Fruit fly (Drosophila melanogaster) whole organism, embryonic: ENCODE results near the gene CHES-1-like.

ENCODE experiments used
- CG10979 ChIP-seq: fragments of 200-800 bp; sonication (Bioruptor generic); optimal IDR thresholded peaks from 2 replicates; lab custom pipeline; 2018; ENCODE audit warnings: missing biosample characterization, mild to moderate bottlenecking, missing genetic modification characterization, moderate library complexity
- CG11456 ChIP-seq: fragments of 200-800 bp; sonication (Bioruptor generic); IDR thresholded peaks from 3 replicates; pipeline ENCODE4 v1.3.6; 2022; ENCODE audit warnings: missing biosample characterization, missing genetic modification characterization
- CG13287 ChIP-seq: fragments of 200-800 bp; sonication (Bioruptor generic); IDR thresholded peaks from 2 replicates; pipeline ENCODE4 v1.3.6; 2022; ENCODE audit warnings: missing biosample characterization, missing genetic modification characterization; ENCODE audit not compliant: partially characterized antibody
- CG14441 ChIP-seq: fragments of 200-800 bp; sonication (Bioruptor generic); IDR thresholded peaks from 2 replicates; pipeline ENCODE4 v1.3.6; 2022; ENCODE audit warnings: missing biosample characterization, missing genetic modification characterization
- CG1602 ChIP-seq: fragments of 200-800 bp; sonication (Bioruptor generic); optimal IDR thresholded peaks from 3 replicates; lab custom pipeline; 2016; ENCODE audit warnings: missing biosample characterization, missing genetic modification characterization
- CG1603 ChIP-seq: fragments of 200-800 bp; sonication (Bioruptor generic); optimal IDR thresholded peaks from 2 replicates; lab custom pipeline; 2019; ENCODE audit warnings: missing biosample characterization, mild to moderate bottlenecking, missing genetic modification characterization, moderate library complexity
- CG1647 ChIP-seq: fragments of 200-800 bp; sonication (Bioruptor generic); optimal IDR thresholded peaks from 3 replicates; lab custom pipeline; 2016; ENCODE audit warnings: missing biosample characterization, missing genetic modification characterization
- CG2120 ChIP-seq: fragments of 200-800 bp; sonication (Bioruptor generic); optimal IDR thresholded peaks from 3 replicates; lab custom pipeline; 2016; ENCODE audit warnings: missing biosample characterization, missing genetic modification characterization
- CG3163 ChIP-seq: fragments of 200-800 bp; sonication (Bioruptor generic); optimal IDR thresholded peaks from 3 replicates; lab custom pipeline; 2016; ENCODE audit warnings: missing biosample characterization, missing genetic modification characterization
- CG42726 ChIP-seq: fragments of 200-800 bp; sonication (Bioruptor generic); IDR thresholded peaks from 2 replicates; pipeline ENCODE4 v1.3.6; 2022; ENCODE audit warnings: missing biosample characterization, missing genetic modification characterization; ENCODE audit not compliant: partially characterized antibody
- CG6654 ChIP-seq: fragments of 200-800 bp; sonication (Bioruptor generic); optimal IDR thresholded peaks from 2 replicates; lab custom pipeline; 2017; ENCODE audit warnings: missing biosample characterization, mild to moderate bottlenecking, missing genetic modification characterization
- CG6683 ChIP-seq: fragments of 200-800 bp; sonication (Bioruptor generic); optimal IDR thresholded peaks from 2 replicates; lab custom pipeline; 2017; ENCODE audit warnings: missing biosample characterization, mild to moderate bottlenecking, missing genetic modification characterization, missing genetic modification reagents
- CG6689 ChIP-seq: fragments of 200-800 bp; sonication (Bioruptor generic); IDR thresholded peaks from 2 replicates; pipeline ENCODE4 v1.3.6; 2022; ENCODE audit warnings: missing biosample characterization, missing genetic modification characterization
- CG8281 ChIP-seq: fragments of 200-800 bp; sonication (Bioruptor generic); optimal IDR thresholded peaks from 2 replicates; lab custom pipeline; 2018; ENCODE audit warnings: missing biosample characterization, mild to moderate bottlenecking, missing genetic modification characterization, moderate library complexity
- CHES-1-like ChIP-seq: fragments of 200-800 bp; sonication (Bioruptor generic); optimal IDR thresholded peaks from 2 replicates; lab custom pipeline; 2016; ENCODE audit warnings: missing biosample characterization, missing genetic modification characterization
- Chrac-16 ChIP-seq: fragments of 200-800 bp; sonication (Bioruptor generic); optimal IDR thresholded peaks from 3 replicates; lab custom pipeline; 2016; ENCODE audit warnings: missing biosample characterization, missing genetic modification characterization
- CoRest ChIP-seq: fragments of 200-800 bp; sonication (Bioruptor generic); optimal IDR thresholded peaks from 3 replicates; lab custom pipeline; 2018; ENCODE audit warnings: missing biosample characterization, mild to moderate bottlenecking, missing genetic modification characterization, moderate library complexity
- Dll ChIP-seq: fragments of 200-800 bp; sonication (Bioruptor generic); IDR thresholded peaks from 4 replicates; pipeline ENCODE4 v1.3.6; 2022; ENCODE audit warnings: missing biosample characterization, missing genetic modification characterization; ENCODE audit not compliant: partially characterized antibody
- Drgx ChIP-seq: fragments of 200-800 bp; sonication (Bioruptor generic); IDR thresholded peaks from 2 replicates; pipeline ENCODE4 v1.3.6; 2022; ENCODE audit warnings: missing biosample characterization, missing genetic modification characterization
- E2f2 ChIP-seq: fragments of 200-800 bp; sonication (Bioruptor generic); IDR thresholded peaks from 2 replicates; pipeline ENCODE4 v1.3.6; 2022; ENCODE audit warnings: missing biosample characterization, missing genetic modification characterization
- Ets65A ChIP-seq: fragments of 200-800 bp; sonication (Bioruptor generic); peaks from one replicate; lab custom pipeline; 2016; ENCODE audit warnings: missing biosample characterization, missing genetic modification characterization
- Fer1 ChIP-seq: fragments of 200-800 bp; sonication (Bioruptor generic); optimal IDR thresholded peaks from 2 replicates; lab custom pipeline; 2017; ENCODE audit warnings: missing biosample characterization, mild to moderate bottlenecking, missing genetic modification characterization
- Fer3 ChIP-seq: fragments of 200-800 bp; sonication (Bioruptor generic); optimal IDR thresholded peaks from 2 replicates; lab custom pipeline; 2018; ENCODE audit warnings: missing biosample characterization, mild to moderate bottlenecking, missing genetic modification characterization, moderate library complexity
- H2.0 ChIP-seq: fragments of 200-800 bp; sonication (Bioruptor generic); IDR thresholded peaks from 2 replicates; pipeline ENCODE4 v1.3.6; 2022; ENCODE audit warnings: missing biosample characterization, missing genetic modification characterization
- HmgD ChIP-seq: fragments of 200-800 bp; sonication (Bioruptor generic); optimal IDR thresholded peaks from 3 replicates; lab custom pipeline; 2016; ENCODE audit warnings: missing biosample characterization, missing genetic modification characterization
- Hmr ChIP-seq: fragments of 200-800 bp; sonication (Bioruptor generic); optimal IDR thresholded peaks from 3 replicates; lab custom pipeline; 2017; ENCODE audit warnings: mild to moderate bottlenecking, missing biosample characterization, missing genetic modification reagents, missing genetic modification characterization
- Hr51 ChIP-seq, 2 experiments: fragments of 200-800 bp; sonication (Bioruptor generic); optimal IDR thresholded peaks; 2 replicates in 1 of 2; 3 replicates in 1 of 2; lab custom pipeline; 2016 to 2018; ENCODE audit warnings: missing biosample characterization in 2 of 2, missing genetic modification characterization in 2 of 2, mild to moderate bottlenecking in 1 of 2, moderate library complexity in 1 of 2
- Med ChIP-seq: fragments of 200-800 bp; sonication (Bioruptor generic); peaks from one replicate; lab custom pipeline; 2016; ENCODE audit warnings: missing biosample characterization, missing genetic modification characterization, mild to moderate bottlenecking, inconsistent platforms, moderate library complexity
- Ptx1 ChIP-seq: fragments of 200-800 bp; sonication (Bioruptor generic); IDR thresholded peaks from 2 replicates; pipeline ENCODE4 v1.3.6; 2022; ENCODE audit warnings: missing biosample characterization, missing genetic modification characterization
- Sox100B ChIP-seq: fragments of 200-800 bp; sonication (Bioruptor generic); optimal IDR thresholded peaks from 3 replicates; lab custom pipeline; 2018; ENCODE audit warnings: missing biosample characterization, mild to moderate bottlenecking, missing genetic modification characterization
- Xbp1 ChIP-seq: fragments of 200-800 bp; sonication (Bioruptor generic); optimal IDR thresholded peaks from 3 replicates; lab custom pipeline; 2016; ENCODE audit warnings: missing biosample characterization, mild to moderate bottlenecking, missing genetic modification characterization
- amos ChIP-seq: fragments of 200-800 bp; sonication (Bioruptor generic); IDR thresholded peaks from 2 replicates; pipeline ENCODE4 v1.3.6; 2022; ENCODE audit warnings: missing biosample characterization, missing genetic modification characterization; ENCODE audit not compliant: partially characterized antibody
- ara ChIP-seq: fragments of 200-800 bp; sonication (Bioruptor generic); IDR thresholded peaks from 2 replicates; pipeline ENCODE4 v1.3.6; 2022; ENCODE audit warnings: missing biosample characterization, missing genetic modification characterization
- bab2 ChIP-seq: fragments of 200-800 bp; sonication (Bioruptor generic); optimal IDR thresholded peaks from 2 replicates; lab custom pipeline; 2016; ENCODE audit warnings: missing biosample characterization, missing genetic modification characterization
- corto ChIP-seq: fragments of 200-800 bp; sonication (Bioruptor generic); optimal IDR thresholded peaks from 2 replicates; lab custom pipeline; 2016; ENCODE audit warnings: missing biosample characterization, mild to moderate bottlenecking, missing genetic modification characterization, moderate library complexity
- dpn ChIP-seq, 2 experiments: fragments of 200-800 bp; sonication (Bioruptor generic); optimal IDR thresholded peaks; 3 replicates each; lab custom pipeline; 2016; ENCODE audit warnings: missing biosample characterization in 2 of 2, missing genetic modification characterization in 2 of 2
- emc ChIP-seq: fragments of 200-800 bp; sonication (Bioruptor generic); optimal IDR thresholded peaks from 2 replicates; lab custom pipeline; 2016; ENCODE audit warnings: missing biosample characterization, missing genetic modification characterization
- gfzf ChIP-seq: fragments of 200-800 bp; sonication (Bioruptor generic); optimal IDR thresholded peaks from 2 replicates; lab custom pipeline; 2016; ENCODE audit warnings: missing biosample characterization, mild to moderate bottlenecking, missing genetic modification characterization, moderate library complexity
- grau ChIP-seq: fragments of 200-800 bp; optimal IDR thresholded peaks from 3 replicates; lab custom pipeline; 2019; ENCODE audit warnings: missing biosample characterization, mild to moderate bottlenecking, missing genetic modification characterization, moderate library complexity
- jigr1 ChIP-seq: fragments of 200-800 bp; sonication (Bioruptor generic); IDR thresholded peaks from 3 replicates; pipeline ENCODE4 v1.3.6; 2022; ENCODE audit warnings: missing biosample characterization, missing genetic modification characterization
- ken ChIP-seq: fragments of 200-800 bp; sonication (Bioruptor generic); IDR thresholded peaks from 3 replicates; pipeline ENCODE4 v1.3.6; 2022; ENCODE audit warnings: missing biosample characterization, missing genetic modification characterization
- lilli ChIP-seq: fragments of 200-800 bp; sonication (Bioruptor generic); optimal IDR thresholded peaks from 3 replicates; lab custom pipeline; 2016; ENCODE audit warnings: missing biosample characterization, missing genetic modification characterization
- phol ChIP-seq: fragments of 200-800 bp; sonication (Bioruptor generic); optimal IDR thresholded peaks from 3 replicates; lab custom pipeline; 2018; ENCODE audit warnings: missing biosample characterization, mild to moderate bottlenecking, missing genetic modification characterization, moderate library complexity
- sd ChIP-seq: fragments of 200-800 bp; sonication (Bioruptor generic); optimal IDR thresholded peaks from 3 replicates; lab custom pipeline; 2018; ENCODE audit warnings: missing biosample characterization, mild to moderate bottlenecking, missing genetic modification characterization, moderate library complexity
- sens ChIP-seq: fragments of 200-800 bp; sonication (Bioruptor generic); peaks from one replicate; lab custom pipeline; 2016; ENCODE audit warnings: missing biosample characterization, missing genetic modification characterization
- tll ChIP-seq, 2 experiments: fragments of 200-800 bp in 1 of 2; fragments of >200 bp in 1 of 2; sonication (Bioruptor generic) in 1 of 2; optimal IDR thresholded peaks; 2 replicates each; lab custom pipeline; 2017 to 2019; ENCODE audit warnings: missing biosample characterization in 2 of 2, missing genetic modification characterization in 2 of 2, mild to moderate bottlenecking in 1 of 2, moderate library complexity in 1 of 2
- twi ChIP-seq: fragments of 200-800 bp; optimal IDR thresholded peaks from 2 replicates; lab custom pipeline; 2019; ENCODE audit warnings: missing biosample characterization, mild to moderate bottlenecking, missing genetic modification characterization, moderate library complexity
- unc-4 ChIP-seq: fragments of 200-800 bp; sonication (Bioruptor generic); IDR thresholded peaks from 2 replicates; pipeline ENCODE4 v1.3.6; 2022; ENCODE audit warnings: missing biosample characterization, missing genetic modification characterization; ENCODE audit not compliant: partially characterized antibody

The CHES-1-like gene

DNA sequence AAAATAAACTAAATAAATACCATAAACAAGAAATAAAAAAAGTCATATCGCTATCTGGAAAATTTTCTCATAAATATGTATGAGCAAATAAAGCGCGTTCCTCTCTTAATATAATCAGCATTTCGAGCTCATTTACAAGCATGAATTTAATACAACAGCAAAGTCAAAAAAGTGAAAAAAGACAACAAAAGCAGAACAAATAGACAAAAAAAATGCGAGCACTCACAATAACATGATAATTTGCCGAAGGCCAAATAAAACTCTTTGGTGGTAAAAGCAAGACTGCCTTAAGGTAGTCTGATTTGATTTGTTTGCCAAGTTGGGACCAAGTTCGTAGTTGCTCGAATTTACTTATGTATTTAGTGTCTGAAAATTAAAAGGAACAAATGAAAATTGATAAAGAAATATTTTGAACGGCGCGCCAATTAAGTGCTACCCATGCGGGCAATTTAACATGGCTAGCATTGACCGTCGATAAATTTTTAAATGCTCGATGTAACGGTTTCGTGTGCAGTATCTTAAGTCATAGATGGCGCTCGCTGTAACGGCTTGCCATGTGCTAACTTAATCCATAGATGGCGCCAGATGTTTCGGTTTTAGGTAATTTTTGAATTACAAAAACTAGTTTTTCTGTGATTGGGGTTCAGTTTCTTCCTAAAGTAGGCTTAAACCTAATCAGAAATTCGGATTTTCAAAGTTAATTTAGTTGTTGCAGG is 1.4 kb upstream of the CHES-1-like start:
- TF ChIP-seq Ets65A (GFP tag; lab: Kevin White, UChicago): peak; percentile 67
- TF ChIP-seq ken: peak; percentile 46; the same call in 1 of the 3 replicates
- TF ChIP-seq Hmr (GFP tag; lab: Kevin White, UChicago): peak; percentile 32
- TF ChIP-seq grau (tag; lab: Kevin White, UChicago): peak; percentile 52
- peak; percentile 26 for TF ChIP-seq sd (tag; lab: Kevin White, UChicago)
- peak; percentile 50; the same call in 1 of the 2 replicates for TF ChIP-seq Ptx1 (GFP tag; lab: Robert Waterston, UW)
- TF ChIP-seq twi (tag; lab: Kevin White, UChicago): peak; percentile 8
- no peak for TF ChIP-seq jigr1 (GFP tag; lab: Robert Waterston, UW)
- TF ChIP-seq CG1602 (GFP tag; lab: Kevin White, UChicago): peak; percentile 34
- peak; percentile 35 for TF ChIP-seq CG10979 (tag; lab: Kevin White, UChicago)
- peak; percentile 33 for TF ChIP-seq CG2120 (GFP tag; lab: Kevin White, UChicago)
- peak; percentile 17 to 30 for TF ChIP-seq dpn (GFP tag; optimal IDR thresholded peaks at IDR 0.05; lab: Kevin White, UChicago)
- peak; percentile 36 for TF ChIP-seq gfzf
- TF ChIP-seq Drgx (GFP tag; lab: Robert Waterston, UW): peak; percentile 22; the same call in 1 of the 2 replicates
- TF ChIP-seq unc-4 (GFP tag; lab: Robert Waterston, UW): peak; percentile 49; the same call in 1 of the 2 replicates
- peak; percentile 55 for TF ChIP-seq CoRest
- no peak for TF ChIP-seq tll (GFP tag; optimal IDR thresholded peaks at IDR 0.05; lab: Kevin White, UChicago)
- TF ChIP-seq CG8281 (tag; lab: Kevin White, UChicago): no peak
- peak; percentile 95 for TF ChIP-seq E2f2 (GFP tag; lab: Robert Waterston, UW)
- TF ChIP-seq CG1647 (GFP tag; lab: Kevin White, UChicago): peak; percentile 26
- peak in 1 of 2 experiments; percentile 24 for TF ChIP-seq Hr51 (GFP tag; optimal IDR thresholded peaks at IDR 0.05; lab: Kevin White, UChicago)
- no peak for TF ChIP-seq CG6689 (GFP tag; lab: Robert Waterston, UW)
- peak; percentile 74; the same call in 2 of the 3 replicates for TF ChIP-seq CG11456 (GFP tag; lab: Robert Waterston, UW)
- TF ChIP-seq Fer3 (tag; lab: Kevin White, UChicago): peak; percentile 14
- peak; percentile 64; the same call in 1 of the 2 replicates for TF ChIP-seq CG42726
- no peak for TF ChIP-seq emc (GFP tag; lab: Kevin White, UChicago)
- TF ChIP-seq CG1603 (tag; lab: Kevin White, UChicago): peak; percentile 77
- no peak for TF ChIP-seq Fer1
- TF ChIP-seq phol (tag; lab: Kevin White, UChicago): peak; percentile 87
- peak; percentile 73 for TF ChIP-seq CHES-1-like (GFP tag; lab: Kevin White, UChicago)
- TF ChIP-seq Dll: no peak
- peak; percentile 54 for TF ChIP-seq lilli (GFP tag; lab: Kevin White, UChicago)
- no peak for TF ChIP-seq CG6683 (GFP tag; lab: Kevin White, UChicago)
- TF ChIP-seq Med: peak; percentile 92
- no peak for TF ChIP-seq CG6654 (GFP tag; lab: Kevin White, UChicago)
- peak; percentile 71 for TF ChIP-seq Xbp1 (GFP tag; lab: Kevin White, UChicago)
- TF ChIP-seq corto: no peak
- peak; percentile 60 for TF ChIP-seq HmgD (GFP tag; lab: Kevin White, UChicago)
- peak; percentile 74 for TF ChIP-seq sens (GFP tag; lab: Kevin White, UChicago)
- peak; percentile 43 for TF ChIP-seq CG3163 (GFP tag; lab: Kevin White, UChicago)
- TF ChIP-seq bab2 (GFP tag; lab: Kevin White, UChicago): peak; percentile 4
- TF ChIP-seq amos: peak; percentile 53; the same call in 1 of the 2 replicates
- 0 out of 2 replicates have a peak, but pooled peaks have one; percentile 3 for TF ChIP-seq H2.0 (GFP tag; lab: Robert Waterston, UW)
- TF ChIP-seq ara: no peak
- TF ChIP-seq Chrac-16 (GFP tag; lab: Kevin White, UChicago): peak; percentile 44
- peak; percentile 34 for TF ChIP-seq CG13287
- peak; percentile 48 for TF ChIP-seq CG14441 (GFP tag; lab: Robert Waterston, UW)
- TF ChIP-seq Sox100B (GFP tag; lab: Kevin White, UChicago): peak; percentile 3
